Fruit fly (Drosophila melanogaster) whole organism, embryonic: ENCODE measurements around the gene CG43347.

Source experiments
- Atf3 ChIP-seq: fragments of 200-800 bp; sonication (Bioruptor generic); optimal IDR thresholded peaks from 3 replicates; lab custom pipeline; 2016; ENCODE audit warnings: missing biosample characterization, missing genetic modification characterization
- BEAF-32 ChIP-seq: fragments of 200-800 bp; sonication (Bioruptor generic); optimal IDR thresholded peaks from 3 replicates; lab custom pipeline; 2017; ENCODE audit warnings: missing biosample characterization, missing genetic modification characterization, mild to moderate bottlenecking, moderate library complexity, missing genetic modification reagents
- CG10209 ChIP-seq: fragments of 200-800 bp; sonication (Bioruptor generic); optimal IDR thresholded peaks from 3 replicates; lab custom pipeline; 2017; ENCODE audit warnings: missing biosample characterization, mild to moderate bottlenecking, missing genetic modification characterization, missing genetic modification reagents
- CG12104 ChIP-seq: fragments of 200-800 bp; sonication (Bioruptor generic); optimal IDR thresholded peaks from 3 replicates; lab custom pipeline; 2016; ENCODE audit warnings: missing biosample characterization, missing genetic modification characterization
- CG13123 ChIP-seq: fragments of 200-800 bp; sonication (Bioruptor generic); optimal IDR thresholded peaks from 2 replicates; lab custom pipeline; 2016; ENCODE audit warnings: missing biosample characterization, missing genetic modification characterization
- CG13894 ChIP-seq: fragments of 200-800 bp; sonication (Bioruptor generic); optimal IDR thresholded peaks from 3 replicates; lab custom pipeline; 2018; ENCODE audit warnings: missing biosample characterization, mild to moderate bottlenecking, missing genetic modification characterization, moderate library complexity
- CG14014 ChIP-seq: fragments of 200-800 bp; sonication (Bioruptor generic); IDR thresholded peaks from 2 replicates; pipeline ENCODE4 v1.3.6; 2022; ENCODE audit warnings: missing biosample characterization, missing genetic modification characterization
- CG14860 ChIP-seq: fragments of 200-800 bp; sonication (Bioruptor generic); IDR thresholded peaks from 3 replicates; pipeline ENCODE4 v1.3.6; 2022; ENCODE audit warnings: missing biosample characterization, missing genetic modification characterization; ENCODE audit not compliant: partially characterized antibody
- CG15011 ChIP-seq: fragments of 200-800 bp; sonication (Bioruptor generic); optimal IDR thresholded peaks from 3 replicates; lab custom pipeline; 2018; ENCODE audit warnings: missing biosample characterization, mild to moderate bottlenecking, missing genetic modification characterization
- CG16779 ChIP-seq: fragments of 200-800 bp; sonication (Bioruptor generic); IDR thresholded peaks from 2 replicates; pipeline ENCODE4 v1.3.6; 2022; ENCODE audit warnings: missing biosample characterization, missing genetic modification characterization
- CG17359 ChIP-seq: fragments of 200-800 bp; sonication (Bioruptor generic); optimal IDR thresholded peaks from 3 replicates; lab custom pipeline; 2018; ENCODE audit warnings: missing biosample characterization, mild to moderate bottlenecking, missing genetic modification characterization, moderate library complexity
- CG18764 ChIP-seq: fragments of 200-800 bp; sonication (Bioruptor generic); optimal IDR thresholded peaks from 3 replicates; lab custom pipeline; 2016; ENCODE audit warnings: missing biosample characterization, missing genetic modification characterization
- CG2116 ChIP-seq: fragments of 200-800 bp; sonication (Bioruptor generic); optimal IDR thresholded peaks from 3 replicates; lab custom pipeline; 2018; ENCODE audit warnings: missing biosample characterization, mild to moderate bottlenecking, missing genetic modification characterization
- CG2678 ChIP-seq: fragments of 200-800 bp; sonication (Bioruptor generic); optimal IDR thresholded peaks from 3 replicates; lab custom pipeline; 2019; ENCODE audit warnings: missing biosample characterization, mild to moderate bottlenecking, missing genetic modification characterization, moderate library complexity
- CG31365 ChIP-seq: fragments of 200-800 bp; sonication (Bioruptor generic); optimal IDR thresholded peaks from 2 replicates; lab custom pipeline; 2018; ENCODE audit warnings: missing biosample characterization, mild to moderate bottlenecking, missing genetic modification characterization
- CG31388 ChIP-seq: fragments of 200-800 bp; sonication (Bioruptor generic); optimal IDR thresholded peaks from 2 replicates; lab custom pipeline; 2016; ENCODE audit warnings: missing biosample characterization, missing genetic modification characterization
- CG6175 ChIP-seq: fragments of 200-800 bp; sonication (Bioruptor generic); IDR thresholded peaks from 3 replicates; pipeline ENCODE4 v1.3.6; 2022; ENCODE audit warnings: missing biosample characterization, missing genetic modification characterization
- CG7987 ChIP-seq: fragments of 200-800 bp; sonication (Bioruptor generic); optimal IDR thresholded peaks from 2 replicates; lab custom pipeline; 2018; ENCODE audit warnings: missing biosample characterization, mild to moderate bottlenecking, missing genetic modification characterization, moderate library complexity
- CG8478 ChIP-seq: fragments of >200 bp; optimal IDR thresholded peaks from 2 replicates; lab custom pipeline; 2018
- CG9437 ChIP-seq: fragments of 200-800 bp; sonication (Bioruptor generic); optimal IDR thresholded peaks from 2 replicates; lab custom pipeline; 2018; ENCODE audit warnings: missing biosample characterization, mild to moderate bottlenecking, missing genetic modification characterization
- Dad ChIP-seq: fragments of 200-800 bp; sonication (Bioruptor generic); optimal IDR thresholded peaks from 3 replicates; lab custom pipeline; 2016; ENCODE audit warnings: missing biosample characterization, missing genetic modification characterization
- Dek ChIP-seq: fragments of 200-800 bp; sonication (Bioruptor generic); optimal IDR thresholded peaks from 3 replicates; lab custom pipeline; 2019; ENCODE audit warnings: missing biosample characterization, mild to moderate bottlenecking, missing genetic modification characterization, moderate library complexity
- Hsf ChIP-seq: fragments of 200-800 bp; sonication (Bioruptor generic); optimal IDR thresholded peaks from 3 replicates; lab custom pipeline; 2016; ENCODE audit warnings: missing biosample characterization, missing genetic modification characterization
- MESR4 ChIP-seq: fragments of 200-800 bp; sonication (Bioruptor generic); optimal IDR thresholded peaks from 2 replicates; lab custom pipeline; 2018; ENCODE audit warnings: missing biosample characterization, mild to moderate bottlenecking, missing genetic modification characterization, moderate library complexity
- Med ChIP-seq: fragments of 200-800 bp; sonication (Bioruptor generic); peaks from one replicate; lab custom pipeline; 2016; ENCODE audit warnings: missing biosample characterization, missing genetic modification characterization, mild to moderate bottlenecking, inconsistent platforms, moderate library complexity
- NfI ChIP-seq: fragments of 200-800 bp; sonication (Bioruptor generic); optimal IDR thresholded peaks from 3 replicates; lab custom pipeline; 2018; ENCODE audit warnings: missing biosample characterization, mild to moderate bottlenecking, missing genetic modification characterization, moderate library complexity
- Oaz ChIP-seq: fragments of 200-800 bp; sonication (Bioruptor generic); IDR thresholded peaks from 2 replicates; pipeline ENCODE4 v1.3.6; 2022; ENCODE audit warnings: missing biosample characterization, missing genetic modification characterization
- Ptx1 ChIP-seq: fragments of 200-800 bp; sonication (Bioruptor generic); IDR thresholded peaks from 2 replicates; pipeline ENCODE4 v1.3.6; 2022; ENCODE audit warnings: missing biosample characterization, missing genetic modification characterization
- Sox102F ChIP-seq: fragments of 200-800 bp; sonication (Bioruptor generic); optimal IDR thresholded peaks from 2 replicates; lab custom pipeline; 2018; ENCODE audit warnings: missing biosample characterization, mild to moderate bottlenecking, missing genetic modification characterization, moderate library complexity
- Xbp1 ChIP-seq: fragments of 200-800 bp; sonication (Bioruptor generic); optimal IDR thresholded peaks from 3 replicates; lab custom pipeline; 2016; ENCODE audit warnings: missing biosample characterization, mild to moderate bottlenecking, missing genetic modification characterization
- caup ChIP-seq: fragments of 200-800 bp; sonication (Bioruptor generic); optimal IDR thresholded peaks from 3 replicates; lab custom pipeline; 2017; ENCODE audit warnings: missing biosample characterization, mild to moderate bottlenecking, missing genetic modification characterization, moderate library complexity; ENCODE audit not compliant: severe bottlenecking
- chn ChIP-seq: fragments of 200-800 bp; sonication (Bioruptor generic); optimal IDR thresholded peaks from 2 replicates; lab custom pipeline; 2016; ENCODE audit warnings: missing biosample characterization, missing genetic modification characterization
- crp ChIP-seq, 2 experiments: fragments of 200-800 bp; sonication (Bioruptor generic); optimal IDR thresholded peaks; 2 replicates in 1 of 2; 3 replicates in 1 of 2; lab custom pipeline; 2017; ENCODE audit warnings: missing biosample characterization in 2 of 2, missing genetic modification characterization in 2 of 2, mild to moderate bottlenecking in 1 of 2, moderate library complexity in 1 of 2
- danr ChIP-seq: fragments of 200-800 bp; sonication (Bioruptor generic); IDR thresholded peaks from 2 replicates; pipeline ENCODE4 v1.3.6; 2022; ENCODE audit warnings: missing biosample characterization, missing genetic modification characterization
- dimm ChIP-seq: fragments of 200-800 bp; sonication (Bioruptor generic); IDR thresholded peaks from 2 replicates; pipeline ENCODE4 v1.3.6; 2022; ENCODE audit warnings: missing biosample characterization, missing genetic modification characterization
- disco-r ChIP-seq: fragments of 200-800 bp; sonication (Bioruptor generic); optimal IDR thresholded peaks from 2 replicates; lab custom pipeline; 2016; ENCODE audit warnings: missing biosample characterization, missing genetic modification characterization
- fru ChIP-seq: fragments of >200 bp; optimal IDR thresholded peaks from 2 replicates; lab custom pipeline; 2017
- hth ChIP-seq: fragments of >200 bp; optimal IDR thresholded peaks from 2 replicates; lab custom pipeline; 2017; ENCODE audit warnings: inconsistent platforms
- ind ChIP-seq: fragments of 200-800 bp; sonication (Bioruptor generic); optimal IDR thresholded peaks from 3 replicates; lab custom pipeline; 2016; ENCODE audit warnings: missing biosample characterization, missing genetic modification characterization
- jing ChIP-seq: fragments of 200-800 bp; sonication (Bioruptor generic); optimal IDR thresholded peaks from 2 replicates; lab custom pipeline; 2018; ENCODE audit warnings: missing biosample characterization, mild to moderate bottlenecking, missing genetic modification characterization
- kni ChIP-seq: fragments of 200-800 bp; sonication (Bioruptor generic); optimal IDR thresholded peaks from 3 replicates; lab custom pipeline; 2017; ENCODE audit warnings: mild to moderate bottlenecking, missing biosample characterization, missing genetic modification reagents, missing genetic modification characterization
- lmd ChIP-seq: fragments of 200-800 bp; sonication (Bioruptor generic); IDR thresholded peaks from 2 replicates; pipeline ENCODE4 v1.3.6; 2022; ENCODE audit warnings: missing biosample characterization, missing genetic modification characterization
- mam ChIP-seq: fragments of 200-800 bp; sonication (Bioruptor generic); optimal IDR thresholded peaks from 3 replicates; lab custom pipeline; 2016; ENCODE audit warnings: missing biosample characterization, missing genetic modification characterization
- nerfin-1 ChIP-seq: fragments of 200-800 bp; sonication (Bioruptor generic); optimal IDR thresholded peaks from 3 replicates; lab custom pipeline; 2019; ENCODE audit warnings: missing biosample characterization, mild to moderate bottlenecking, missing genetic modification characterization, moderate library complexity
- pros ChIP-seq: fragments of 200-800 bp; sonication (Bioruptor generic); optimal IDR thresholded peaks from 3 replicates; lab custom pipeline; 2019; ENCODE audit warnings: missing biosample characterization, mild to moderate bottlenecking, missing genetic modification characterization, moderate library complexity
- salm ChIP-seq: fragments of 200-800 bp; sonication (Bioruptor generic); optimal IDR thresholded peaks from 2 replicates; lab custom pipeline; 2018; ENCODE audit warnings: missing biosample characterization, mild to moderate bottlenecking, missing genetic modification characterization
- sd ChIP-seq: fragments of 200-800 bp; sonication (Bioruptor generic); optimal IDR thresholded peaks from 3 replicates; lab custom pipeline; 2018; ENCODE audit warnings: missing biosample characterization, mild to moderate bottlenecking, missing genetic modification characterization, moderate library complexity
- sr ChIP-seq: fragments of 200-800 bp; sonication (Bioruptor generic); IDR thresholded peaks from 3 replicates; pipeline ENCODE4 v1.3.6; 2022; ENCODE audit warnings: missing biosample characterization, missing genetic modification characterization
- trh ChIP-seq: fragments of 200-800 bp; sonication (Bioruptor generic); optimal IDR thresholded peaks from 2 replicates; lab custom pipeline; 2016; ENCODE audit warnings: missing biosample characterization, missing genetic modification characterization
- unc-4 ChIP-seq: fragments of 200-800 bp; sonication (Bioruptor generic); IDR thresholded peaks from 2 replicates; pipeline ENCODE4 v1.3.6; 2022; ENCODE audit warnings: missing biosample characterization, missing genetic modification characterization; ENCODE audit not compliant: partially characterized antibody
- yki ChIP-seq: fragments of >200 bp; optimal IDR thresholded peaks from 3 replicates; lab custom pipeline; 2018
- zen2 ChIP-seq: fragments of 200-800 bp; sonication (Bioruptor generic); IDR thresholded peaks from 3 replicates; pipeline ENCODE4 v1.3.6; 2022; ENCODE audit warnings: missing biosample characterization, missing genetic modification characterization; ENCODE audit not compliant: partially characterized antibody

Gene CG43347

DNA sequence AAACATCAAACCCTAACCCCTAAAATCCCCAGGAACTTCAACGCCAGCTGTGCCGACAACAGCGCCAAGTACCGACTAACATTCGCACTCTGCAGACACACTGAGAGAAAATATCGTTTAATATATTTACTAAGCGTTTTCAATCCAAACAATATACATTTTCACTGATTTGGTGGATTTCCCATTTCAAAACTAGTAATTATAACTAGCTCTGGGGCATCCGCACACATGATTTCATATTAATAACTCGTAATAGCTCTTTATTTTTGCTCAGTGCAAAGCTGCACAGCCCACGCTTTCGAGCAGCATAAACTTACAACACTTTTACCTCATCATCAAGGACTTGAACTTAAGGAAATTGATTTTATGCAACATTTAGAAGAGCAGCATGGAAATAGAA is 55.8 kb downstream of the CG43347 start (continued):
- no peak for TF ChIP-seq NfI (GFP tag; lab: Kevin White, UChicago)
- TF ChIP-seq CG31365 (tag; lab: Kevin White, UChicago): no peak
- no peak for TF ChIP-seq mam
- no peak for TF ChIP-seq Hsf (GFP tag; lab: Kevin White, UChicago)
- no peak for TF ChIP-seq danr (GFP tag; lab: Robert Waterston, UW)
- no peak for TF ChIP-seq salm (tag; lab: Kevin White, UChicago)
- no peak for TF ChIP-seq CG12104 (GFP tag; lab: Kevin White, UChicago)
- TF ChIP-seq CG16779: no peak
- peak; percentile 51 for TF ChIP-seq Ptx1 (GFP tag; lab: Robert Waterston, UW)
- TF ChIP-seq Med: peak; percentile 74
- TF ChIP-seq Dek (tag; lab: Kevin White, UChicago): no peak

DNA sequence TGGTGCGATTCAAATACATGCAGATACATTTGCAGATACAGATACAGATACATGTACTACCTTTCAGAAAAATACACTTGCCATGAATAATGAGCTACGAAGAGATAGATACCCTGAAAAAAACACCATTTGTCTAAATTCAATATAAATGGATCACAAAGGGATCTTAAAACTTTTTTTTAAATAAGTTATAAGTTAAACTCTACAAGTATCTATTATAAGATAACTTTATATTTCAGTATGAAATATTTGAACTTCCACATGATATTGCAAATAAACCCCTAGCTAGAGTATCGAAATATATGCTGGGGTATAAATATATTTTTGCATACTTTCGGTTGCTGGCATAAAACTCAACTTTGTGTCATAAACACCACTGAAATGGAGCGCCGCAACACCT is 58.6 kb downstream of the CG43347 start:
- TF ChIP-seq disco-r (GFP tag; lab: Kevin White, UChicago) (no peak), CG10209 (GFP tag; lab: Kevin White, UChicago) (peak; percentile 49), CG31388 (no peak), CG7987 (GFP tag; lab: Kevin White, UChicago) (no peak), BEAF-32 (GFP tag; lab: Kevin White, UChicago) (no peak), Atf3 (GFP tag; lab: Kevin White, UChicago) (no peak), CG17359 (tag; lab: Kevin White, UChicago) (peak; percentile 62), CG2116 (GFP tag; lab: Kevin White, UChicago) (no peak), CG9437 (GFP tag; lab: Kevin White, UChicago) (peak; percentile 37), CG13123 (no peak), kni (GFP tag; lab: Kevin White, UChicago) (no peak), crp (GFP tag; optimal IDR thresholded peaks at IDR 0.05; lab: Kevin White, UChicago) (no peak), trh (GFP tag; lab: Kevin White, UChicago) (no peak), CG15011 (GFP tag; lab: Kevin White, UChicago) (peak; percentile 40), Oaz (GFP tag; lab: Robert Waterston, UW) (no peak), CG6175 (no peak), MESR4 (GFP tag; lab: Kevin White, UChicago) (no peak), dimm (GFP tag; lab: Robert Waterston, UW) (no peak), CG2678 (peak; percentile 76), sd (tag; lab: Kevin White, UChicago) (peak; percentile 13), CG14860 (GFP tag; lab: Robert Waterston, UW) (no peak), zen2 (no peak), sr (no peak), CG18764 (GFP tag; lab: Kevin White, UChicago) (no peak), ind (GFP tag; lab: Kevin White, UChicago) (peak; percentile 53), pros (GFP tag; lab: Kevin White, UChicago) (no peak), Dad (GFP tag; lab: Kevin White, UChicago) (no peak), CG13894 (no peak), fru (lab: Kevin White, UChicago) (no peak), CG14014 (GFP tag; lab: Robert Waterston, UW) (peak; percentile 48), Sox102F (GFP tag; lab: Kevin White, UChicago) (peak; percentile 79), nerfin-1 (no peak), hth (no peak), lmd (peak; percentile 53), caup (GFP tag; lab: Kevin White, UChicago) (peak; percentile 7), yki (lab: Kevin White, UChicago) (no peak), CG8478 (lab: Kevin White, UChicago) (no peak), Xbp1 (GFP tag; lab: Kevin White, UChicago) (peak; percentile 44), chn (GFP tag; lab: Kevin White, UChicago) (no peak), jing (GFP tag; lab: Kevin White, UChicago) (no peak), unc-4 (no peak)
